Worm (Caenorhabditis elegans) whole organism, L4 larva: ENCODE data around the gene F23D12.1.

Experiments used
- D1046.2 ChIP-seq: fragments of 200-800 bp; sonication (Bioruptor generic); IDR thresholded peaks from 2 replicates; pipeline ENCODE4 v1.3.6; 2022; ENCODE audit warnings: missing genetic modification characterization, missing compliant biosample characterization
- F10B5.3 ChIP-seq: sonication (generic microtip); optimal IDR thresholded peaks from 2 replicates; lab custom pipeline; 2016; ENCODE audit warnings: mild to moderate bottlenecking, missing genetic modification characterization, missing compliant biosample characterization
- F26F4.8 ChIP-seq: fragments of 200-800 bp; sonication (Bioruptor generic); conservative IDR thresholded peaks from 2 replicates; pipeline ENCODE4 v1.3.6; 2022; ENCODE audit warnings: missing genetic modification characterization, missing compliant biosample characterization
- F49E8.2 ChIP-seq: sonication (generic microtip); optimal IDR thresholded peaks from 2 replicates; lab custom pipeline; 2016; ENCODE audit warnings: missing compliant biosample characterization, mild to moderate bottlenecking, missing genetic modification characterization, borderline replicate concordance
- R02D3.7 ChIP-seq: fragments of 150-350 bp; sonication (generic microtip); optimal IDR thresholded peaks from 3 replicates; lab custom pipeline; 2014; ENCODE audit warnings: missing biosample characterization, missing genetic modification characterization
- T26A8.4 ChIP-seq: fragments of 200-800 bp; sonication (Bioruptor generic); IDR thresholded peaks from 2 replicates; pipeline ENCODE4 v1.3.6; 2022; ENCODE audit warnings: missing genetic modification characterization, missing compliant biosample characterization
- Y5F2A.4 ChIP-seq: fragments of 200-800 bp; sonication (Bioruptor generic); optimal IDR thresholded peaks from 2 replicates; lab custom pipeline; 2018; ENCODE audit warnings: mild to moderate bottlenecking, missing genetic modification characterization, missing compliant biosample characterization
- ZK337.2 ChIP-seq: fragments of 200-800 bp; sonication (Bioruptor generic); IDR thresholded peaks from 2 replicates; pipeline ENCODE4 v1.3.6; 2022; ENCODE audit warnings: missing genetic modification reagents, missing genetic modification characterization, missing compliant biosample characterization
- arid-1 ChIP-seq: fragments of 200-800 bp; sonication (Bioruptor generic); conservative IDR thresholded peaks from 2 replicates; pipeline ENCODE4 v1.3.6; 2022; ENCODE audit warnings: missing genetic modification reagents, missing genetic modification characterization, missing compliant biosample characterization
- attf-4 ChIP-seq: sonication (generic microtip); optimal IDR thresholded peaks from 3 replicates; lab custom pipeline; 2017; ENCODE audit warnings: missing biosample characterization, missing genetic modification characterization
- ceh-20 ChIP-seq: fragments of 200-800 bp; sonication (Bioruptor generic); IDR thresholded peaks from 2 replicates; pipeline ENCODE4 v1.3.6; 2022; ENCODE audit warnings: missing genetic modification reagents, missing genetic modification characterization, missing compliant biosample characterization
- ceh-28 ChIP-seq: fragments of 150-350 bp; optimal IDR thresholded peaks from 2 replicates; lab custom pipeline; 2014; ENCODE audit warnings: missing biosample characterization, missing genetic modification reagents, missing genetic modification characterization
- ceh-82 ChIP-seq: sonication (generic microtip); optimal IDR thresholded peaks from 2 replicates; lab custom pipeline; 2017; ENCODE audit warnings: missing biosample characterization, missing genetic modification characterization
- ces-1 ChIP-seq: fragments of 150-350 bp; sonication (generic microtip); optimal IDR thresholded peaks from 4 replicates; lab custom pipeline; 2014; ENCODE audit warnings: missing biosample characterization, missing genetic modification reagents, missing genetic modification characterization
- ctbp-1 ChIP-seq: fragments of 200-800 bp; sonication (Bioruptor generic); IDR thresholded peaks from 2 replicates; pipeline ENCODE4 v1.3.6; 2022; ENCODE audit warnings: missing genetic modification reagents, missing genetic modification characterization, missing compliant biosample characterization
- daf-12 ChIP-seq: fragments of 150-350 bp; optimal IDR thresholded peaks from 2 replicates; lab custom pipeline; 2014; ENCODE audit warnings: missing biosample characterization, missing genetic modification reagents, missing genetic modification characterization
- daf-16 ChIP-seq, 3 experiments: sonication (generic microtip); optimal IDR thresholded peaks; 2 replicates each; lab custom pipeline; 2016 to 2017; ENCODE audit warnings: missing genetic modification characterization in 3 of 3, missing genetic modification reagents in 3 of 3, mild to moderate bottlenecking in 2 of 3, missing compliant biosample characterization in 2 of 3, missing biosample characterization in 1 of 3, moderate library complexity in 1 of 3
- daf-8 ChIP-seq: fragments of 200-800 bp; sonication (Bioruptor generic); IDR thresholded peaks from 2 replicates; pipeline ENCODE4 v1.3.6; 2022; ENCODE audit warnings: missing genetic modification characterization, missing compliant biosample characterization
- dmd-6 ChIP-seq: fragments of 200-800 bp; sonication (Bioruptor generic); IDR thresholded peaks from 2 replicates; pipeline ENCODE4 v1.3.6; 2022; ENCODE audit warnings: missing genetic modification reagents, missing genetic modification characterization, missing compliant biosample characterization
- dmd-8 ChIP-seq: fragments of 200-800 bp; sonication (Bioruptor generic); IDR thresholded peaks from 2 replicates; pipeline ENCODE4 v1.3.6; 2022; ENCODE audit warnings: missing genetic modification characterization, missing compliant biosample characterization
- fkh-10 ChIP-seq: fragments of 150-350 bp; optimal IDR thresholded peaks from 2 replicates; lab custom pipeline; 2014; ENCODE audit warnings: missing biosample characterization, missing genetic modification reagents, missing genetic modification characterization
- fos-1 ChIP-seq: fragments of 150-350 bp; optimal IDR thresholded peaks from 2 replicates; lab custom pipeline; 2014; ENCODE audit warnings: missing biosample characterization, missing genetic modification characterization
- hmg-1.1 ChIP-seq: fragments of 200-800 bp; sonication (Bioruptor generic); IDR thresholded peaks from 2 replicates; pipeline ENCODE4 v1.3.6; 2022; ENCODE audit warnings: missing genetic modification reagents, missing genetic modification characterization, missing compliant biosample characterization
- lin-1 ChIP-seq: fragments of 200-800 bp; sonication (Bioruptor generic); IDR thresholded peaks from 2 replicates; pipeline ENCODE4 v1.3.6; 2022; ENCODE audit warnings: missing genetic modification reagents, missing genetic modification characterization, missing compliant biosample characterization
- lin-39 ChIP-seq: fragments of 150-350 bp; optimal IDR thresholded peaks from 2 replicates; lab custom pipeline; 2014; ENCODE audit warnings: missing biosample characterization, missing genetic modification reagents, missing genetic modification characterization
- lir-3 ChIP-seq: sonication (generic microtip); optimal IDR thresholded peaks from 2 replicates; lab custom pipeline; 2016; ENCODE audit warnings: mild to moderate bottlenecking, missing genetic modification characterization, missing compliant biosample characterization
- lsy-2 ChIP-seq, 2 experiments: fragments of 150-350 bp in 1 of 2; sonication (generic microtip) in 1 of 2; optimal IDR thresholded peaks; 2 replicates each; lab custom pipeline; 2014 to 2017; ENCODE audit warnings: missing biosample characterization in 2 of 2, missing genetic modification characterization in 2 of 2
- madf-5 ChIP-seq, 2 experiments: fragments of 200-800 bp; sonication (Bioruptor generic); IDR thresholded peaks; 2 replicates each; pipeline ENCODE4 v1.3.6; 2022; ENCODE audit warnings: missing compliant biosample characterization in 2 of 2, missing genetic modification characterization in 2 of 2
- mdt-29 ChIP-seq: fragments of 200-800 bp; sonication (Bioruptor generic); IDR thresholded peaks from 2 replicates; pipeline ENCODE4 v1.3.6; 2022; ENCODE audit warnings: missing genetic modification reagents, missing genetic modification characterization, missing compliant biosample characterization
- mxl-2 ChIP-seq: fragments of 200-800 bp; sonication (Bioruptor generic); conservative IDR thresholded peaks from 2 replicates; pipeline ENCODE4 v1.3.6; 2022; ENCODE audit warnings: missing genetic modification reagents, missing genetic modification characterization, missing compliant biosample characterization
- nhr-25 ChIP-seq: sonication (generic microtip); optimal IDR thresholded peaks from 2 replicates; lab custom pipeline; 2017; ENCODE audit warnings: missing genetic modification characterization, mild to moderate bottlenecking, missing compliant biosample characterization, antibody characterized with exemption, moderate library complexity, borderline replicate concordance; ENCODE audit not compliant: insufficient read depth
- nhr-41 ChIP-seq: fragments of 200-800 bp; sonication (Bioruptor generic); IDR thresholded peaks from 2 replicates; pipeline ENCODE4 v1.3.6; 2022; ENCODE audit warnings: missing genetic modification reagents, missing genetic modification characterization, missing compliant biosample characterization
- nhr-42 ChIP-seq: fragments of 200-800 bp; sonication (Bioruptor generic); IDR thresholded peaks from 2 replicates; pipeline ENCODE4 v1.3.6; 2022; ENCODE audit warnings: missing genetic modification characterization, missing compliant biosample characterization
- nhr-48 ChIP-seq: sonication (generic microtip); optimal IDR thresholded peaks from 2 replicates; lab custom pipeline; 2016; ENCODE audit warnings: mild to moderate bottlenecking, missing genetic modification characterization, missing compliant biosample characterization
- nhr-6 ChIP-seq: fragments of 150-350 bp; optimal IDR thresholded peaks from 2 replicates; lab custom pipeline; 2014; ENCODE audit warnings: missing biosample characterization, missing genetic modification characterization
- pha-4 ChIP-seq, 2 experiments: fragments of 150-350 bp in 1 of 2; fragments of 200-800 bp in 1 of 2; sonication (Bioruptor generic) in 1 of 2; IDR thresholded peaks in 1 of 2; optimal IDR thresholded peaks in 1 of 2; 2 replicates each; pipeline versions ENCODE4 v1.3.6 to Lab custom; 2014 to 2022; ENCODE audit warnings: missing genetic modification characterization in 2 of 2, missing genetic modification reagents in 2 of 2, missing biosample characterization in 1 of 2, missing compliant biosample characterization in 1 of 2
- php-3 ChIP-seq: fragments of 200-800 bp; sonication (Bioruptor generic); IDR thresholded peaks from 2 replicates; pipeline ENCODE4 v1.3.6; 2022; ENCODE audit warnings: missing genetic modification reagents, missing genetic modification characterization, missing compliant biosample characterization
- pqm-1 ChIP-seq: sonication (generic microtip); optimal IDR thresholded peaks from 2 replicates; lab custom pipeline; 2017; ENCODE audit warnings: missing biosample characterization, missing genetic modification characterization
- saeg-2 ChIP-seq: fragments of 200-800 bp; sonication (Bioruptor generic); IDR thresholded peaks from 2 replicates; pipeline ENCODE4 v1.3.6; 2022; ENCODE audit warnings: missing genetic modification reagents, missing genetic modification characterization, missing compliant biosample characterization
- set-16 ChIP-seq: fragments of 200-800 bp; sonication (Bioruptor generic); IDR thresholded peaks from 2 replicates; pipeline ENCODE4 v1.3.6; 2022; ENCODE audit warnings: missing genetic modification reagents, missing genetic modification characterization, missing compliant biosample characterization
- spr-1 ChIP-seq: sonication (generic microtip); optimal IDR thresholded peaks from 2 replicates; lab custom pipeline; 2016; ENCODE audit warnings: mild to moderate bottlenecking, missing genetic modification characterization, missing compliant biosample characterization
- spr-3 ChIP-seq: fragments of 200-800 bp; sonication (Bioruptor generic); optimal IDR thresholded peaks from 2 replicates; lab custom pipeline; 2018; ENCODE audit warnings: mild to moderate bottlenecking, missing genetic modification characterization, missing compliant biosample characterization
- tra-1 ChIP-seq: fragments of 200-800 bp; sonication (Bioruptor generic); IDR thresholded peaks from 2 replicates; pipeline ENCODE4 v1.3.6; 2022; ENCODE audit warnings: missing genetic modification reagents, missing genetic modification characterization, missing compliant biosample characterization
- unc-130 ChIP-seq: sonication (generic microtip); optimal IDR thresholded peaks from 2 replicates; lab custom pipeline; 2016; ENCODE audit warnings: missing genetic modification reagents, missing genetic modification characterization, missing compliant biosample characterization
- vab-7 ChIP-seq: fragments of 200-800 bp; sonication (Bioruptor generic); IDR thresholded peaks from 2 replicates; pipeline ENCODE4 v1.3.6; 2022; ENCODE audit warnings: missing genetic modification reagents, missing genetic modification characterization, missing compliant biosample characterization
- zfp-3 ChIP-seq: fragments of 200-800 bp; sonication (Bioruptor generic); conservative IDR thresholded peaks from 2 replicates; pipeline ENCODE4 v1.3.6; 2022; ENCODE audit warnings: missing genetic modification reagents, missing genetic modification characterization, missing compliant biosample characterization
- zip-2 ChIP-seq: fragments of 150-350 bp; optimal IDR thresholded peaks from 2 replicates; lab custom pipeline; 2014; ENCODE audit warnings: missing biosample characterization, missing genetic modification characterization
- ztf-11 ChIP-seq: fragments of 150-350 bp; optimal IDR thresholded peaks from 2 replicates; lab custom pipeline; 2014; ENCODE audit warnings: missing biosample characterization, missing genetic modification characterization

F23D12.1 gene

DNA sequence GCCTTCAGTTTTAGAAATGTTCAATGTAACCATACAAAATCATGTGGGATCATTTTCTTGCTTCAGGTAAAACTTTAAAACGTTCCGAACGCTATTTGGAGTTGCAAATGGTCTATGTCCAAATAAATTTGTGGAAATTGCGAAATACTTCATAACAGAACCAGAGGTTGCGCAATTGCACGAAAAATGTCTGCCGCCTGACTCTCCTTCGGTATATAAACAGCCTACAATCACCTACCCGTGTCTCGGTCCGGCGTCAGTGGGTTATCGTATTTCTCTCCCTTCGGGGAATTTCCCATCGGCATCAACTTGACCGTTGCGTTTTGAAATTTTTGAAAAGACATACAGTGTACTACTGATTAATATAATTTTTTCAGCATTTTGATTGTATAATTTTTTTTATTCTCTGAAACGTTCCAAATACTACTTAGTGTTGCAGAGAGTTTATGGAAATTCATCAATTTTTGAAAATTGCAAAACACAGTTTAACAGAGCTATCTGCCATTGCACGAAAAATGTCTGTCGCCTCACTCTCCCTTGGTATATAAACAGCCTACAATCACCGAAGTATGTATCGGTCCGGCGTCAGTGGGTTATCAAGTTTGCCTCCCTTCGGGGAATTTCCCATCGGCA is 48.8 kb upstream of the F23D12.1 start (continued):
- TF ChIP-seq hmg-1.1 (no peak), arid-1 (GFP tag; lab: Robert Waterston, UW) (no peak), ceh-82 (no peak), D1046.2 (no peak), dmd-6 (GFP tag; lab: Robert Waterston, UW) (peak; percentile 63), zip-2 (tag; lab: Kevin White, UChicago) (peak; percentile 100), ceh-28 (tag; lab: Kevin White, UChicago) (no peak), nhr-25 (tag; lab: Kevin White, UChicago) (no peak), nhr-41 (GFP tag; lab: Robert Waterston, UW) (no peak), lir-3 (tag; lab: Kevin White, UChicago) (peak; percentile 28), F10B5.3 (tag; lab: Kevin White, UChicago) (peak; percentile 11), spr-3 (GFP tag; lab: Kevin White, UChicago) (peak; percentile 73), fkh-10 (GFP tag; lab: Kevin White, UChicago) (no peak), vab-7 (GFP tag; lab: Robert Waterston, UW) (no peak; the same call in 1 of the 2 replicates), fos-1 (tag; lab: Kevin White, UChicago) (no peak), pqm-1 (tag; lab: Kevin White, UChicago) (no peak), attf-4 (tag; lab: Kevin White, UChicago) (no peak), Y5F2A.4 (GFP tag; lab: Kevin White, UChicago) (peak; percentile 38), mxl-2 (GFP tag; lab: Robert Waterston, UW) (0 out of 2 replicates have a peak, but pooled peaks have one; percentile 45), php-3 (GFP tag; lab: Robert Waterston, UW) (peak; percentile 61; the same call in 1 of the 2 replicates), mdt-29 (GFP tag; lab: Robert Waterston, UW) (0 out of 2 replicates have a peak, but pooled peaks have one; percentile 11), daf-12 (no peak), lin-39 (tag; lab: Kevin White, UChicago) (no peak), ztf-11 (tag; lab: Kevin White, UChicago) (no peak), nhr-42 (GFP tag; lab: Robert Waterston, UW) (0 out of 2 replicates have a peak, but pooled peaks have one; percentile 57), daf-8 (GFP tag; lab: Robert Waterston, UW) (0 out of 2 replicates have a peak, but pooled peaks have one; percentile 54), R02D3.7 (tag; lab: Kevin White, UChicago) (no peak), F49E8.2 (tag; lab: Kevin White, UChicago) (no peak), nhr-48 (tag; lab: Kevin White, UChicago) (peak; percentile 47), madf-5 (GFP tag; IDR thresholded peaks at IDR 0.05; lab: Robert Waterston, UW) (no peak), lin-1 (GFP tag; lab: Robert Waterston, UW) (no peak), saeg-2 (GFP tag; lab: Robert Waterston, UW) (no peak), pha-4 (GFP tag; IDR thresholded peaks at IDR 0.05; lab: Robert Waterston, UW) (peak; percentile 76; the same call in 1 of the 2 replicates), pha-4 (tag; optimal IDR thresholded peaks at IDR 0.05; lab: Kevin White, UChicago) (no peak), zfp-3 (GFP tag; lab: Robert Waterston, UW) (no peak; the same call in 1 of the 2 replicates), ctbp-1 (peak; percentile 60; the same call in 1 of the 2 replicates), lsy-2 (tag; optimal IDR thresholded peaks at IDR 0.05; lab: Kevin White, UChicago) (no peak), spr-1 (tag; lab: Kevin White, UChicago) (peak; percentile 41), ceh-20 (GFP tag; lab: Robert Waterston, UW) (no peak; the same call in 1 of the 2 replicates), ZK337.2 (GFP tag; lab: Robert Waterston, UW) (peak; percentile 49; the same call in 1 of the 2 replicates), daf-16 (GFP tag; optimal IDR thresholded peaks at IDR 0.05; lab: Kevin White, UChicago) (peak in 1 of 2 experiments; percentile 47), daf-16 (tag; optimal IDR thresholded peaks at IDR 0.05; lab: Kevin White, UChicago) (peak; percentile 78), T26A8.4 (GFP tag; lab: Robert Waterston, UW) (0 out of 2 replicates have a peak, but pooled peaks have one; percentile 67), dmd-8 (GFP tag; lab: Robert Waterston, UW) (peak; percentile 59; the same call in 1 of the 2 replicates), set-16 (no peak), tra-1 (peak; percentile 64), F26F4.8 (peak; percentile 58; the same call in 1 of the 2 replicates), ces-1 (GFP tag; lab: Kevin White, UChicago) (no peak), unc-130 (no peak), nhr-6 (tag; lab: Kevin White, UChicago) (no peak)
